Worm (Caenorhabditis elegans) whole organism, L3 larva: ENCODE measurements around the gene ZK1098.11.
A peak's percentile ranks its signal among the peaks of the same experiment; 100 is the strongest.

ENCODE experiments used
- elt-3 ChIP-seq, 3 experiments: fragments of 150-350 bp in 1 of 3; sonication (generic microtip) in 2 of 3; optimal IDR thresholded peaks; 2 replicates in 2 of 3; 4 replicates in 1 of 3; lab custom pipeline; 2014 to 2017; ENCODE audit warnings: missing biosample characterization in 3 of 3, missing genetic modification characterization in 3 of 3
- mml-1 ChIP-seq: fragments of 150-350 bp; sonication (generic microtip); optimal IDR thresholded peaks from 3 replicates; lab custom pipeline; 2014; ENCODE audit warnings: missing biosample characterization, missing genetic modification characterization
- nhr-12 ChIP-seq: fragments of 150-350 bp; optimal IDR thresholded peaks from 2 replicates; lab custom pipeline; 2014; ENCODE audit warnings: missing biosample characterization, missing genetic modification characterization
- nhr-237 ChIP-seq: fragments of 150-350 bp; optimal IDR thresholded peaks from 2 replicates; lab custom pipeline; 2014; ENCODE audit warnings: missing biosample characterization, missing genetic modification characterization
- nhr-76 ChIP-seq: fragments of 150-350 bp; sonication (generic microtip); optimal IDR thresholded peaks from 5 replicates; lab custom pipeline; 2014; ENCODE audit warnings: missing biosample characterization, missing genetic modification characterization
- sea-2 ChIP-seq: fragments of 150-350 bp; sonication (generic microtip); optimal IDR thresholded peaks from 4 replicates; lab custom pipeline; 2014; ENCODE audit warnings: missing biosample characterization, missing genetic modification reagents, missing genetic modification characterization
- snpc-4 ChIP-seq: fragments of 150-350 bp; optimal IDR thresholded peaks from 2 replicates; lab custom pipeline; 2014; ENCODE audit warnings: missing biosample characterization, missing genetic modification characterization

DNA sequence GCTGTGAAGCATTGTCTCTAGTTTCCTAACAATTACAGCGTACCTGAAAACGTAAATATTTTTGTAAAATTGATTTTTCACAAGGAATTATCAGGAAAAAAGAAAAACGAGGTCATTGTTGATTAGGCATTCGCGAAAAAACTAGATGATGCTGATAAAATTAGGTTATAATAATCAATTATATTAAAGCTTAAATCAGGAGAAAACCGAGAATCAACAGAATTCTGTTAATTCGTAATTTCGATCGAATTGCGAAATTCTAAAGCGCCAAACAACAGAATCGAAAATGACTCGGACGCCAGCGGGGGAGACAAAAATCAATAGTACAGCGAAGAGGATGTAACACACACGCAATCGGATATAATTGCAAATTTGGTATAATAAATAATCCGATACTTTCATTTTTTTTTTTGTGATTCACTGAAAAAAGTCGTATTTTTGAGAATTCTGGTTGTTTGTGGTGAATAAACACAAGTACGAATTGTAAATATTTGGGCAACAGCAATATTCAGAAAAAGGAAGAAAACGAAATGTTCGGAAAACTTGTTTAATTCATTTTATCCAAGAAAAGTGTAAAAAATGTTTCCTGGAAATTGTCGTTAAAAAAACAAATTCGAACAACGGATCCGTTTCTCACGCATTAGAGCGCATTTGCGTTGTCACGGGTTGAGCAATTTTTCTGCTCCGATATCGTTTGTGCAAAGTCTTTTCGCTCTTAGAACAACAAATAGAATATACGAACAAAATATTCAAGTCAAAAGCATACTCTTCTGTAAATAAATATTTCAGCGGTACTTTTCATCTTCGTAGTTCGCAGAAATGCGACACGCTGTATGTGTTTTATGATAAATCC lies 23.9 kb downstream of the ZK1098.11 start, which contains the start of gene ced-7:
- TF ChIP-seq nhr-12, result no peak
- TF ChIP-seq elt-3 (tag; optimal IDR thresholded peaks at IDR 0.05; lab: Kevin White, UChicago), result no peak
- no peak for TF ChIP-seq mml-1 (tag; lab: Kevin White, UChicago)
- TF ChIP-seq sea-2 (GFP tag; lab: Kevin White, UChicago), result no peak
- no peak for TF ChIP-seq nhr-76 (tag; lab: Kevin White, UChicago)
- no peak for TF ChIP-seq nhr-237 (tag; lab: Kevin White, UChicago)
- peak; percentile 27 for TF ChIP-seq snpc-4 (tag; lab: Kevin White, UChicago)
